Worm (Caenorhabditis elegans) whole organism, midembryonic: ENCODE results near the gene srx-98.

Source experiments
- T22C8.4 ChIP-seq: fragments of 200-800 bp; sonication (Bioruptor generic); IDR thresholded peaks from 2 replicates; pipeline ENCODE4 v1.3.6; 2022; ENCODE audit warnings: missing genetic modification characterization, missing compliant biosample characterization
- flt-1 ChIP-seq: fragments of 200-800 bp; sonication (Bioruptor generic); IDR thresholded peaks from 2 replicates; pipeline ENCODE4 v1.3.6; 2022; ENCODE audit warnings: missing genetic modification characterization, missing compliant biosample characterization
- klf-2 ChIP-seq: fragments of 200-800 bp; sonication (Bioruptor generic); conservative IDR thresholded peaks from 2 replicates; pipeline ENCODE4 v1.3.6; 2022; ENCODE audit warnings: missing genetic modification reagents, missing genetic modification characterization, missing compliant biosample characterization
- med-1 ChIP-seq: sonication (generic microtip); optimal IDR thresholded peaks from 2 replicates; lab custom pipeline; 2017; ENCODE audit warnings: missing genetic modification characterization, mild to moderate bottlenecking, missing compliant biosample characterization, antibody characterized with exemption, missing genetic modification reagents; ENCODE audit not compliant: insufficient read depth
- ref-1 ChIP-seq: fragments of 200-800 bp; sonication (Bioruptor generic); conservative IDR thresholded peaks from 2 replicates; pipeline ENCODE4 v1.3.6; 2022; ENCODE audit warnings: missing genetic modification reagents, missing genetic modification characterization, missing compliant biosample characterization
- ztf-23 ChIP-seq: fragments of 200-800 bp; sonication (Bioruptor generic); IDR thresholded peaks from 2 replicates; pipeline ENCODE4 v1.3.6; 2022; ENCODE audit warnings: missing genetic modification reagents, missing genetic modification characterization, missing compliant biosample characterization
- ztf-29 ChIP-seq: fragments of 200-800 bp; sonication (Bioruptor generic); IDR thresholded peaks from 2 replicates; pipeline ENCODE4 v1.3.6; 2022; ENCODE audit warnings: missing genetic modification reagents, missing genetic modification characterization, missing compliant biosample characterization

DNA sequence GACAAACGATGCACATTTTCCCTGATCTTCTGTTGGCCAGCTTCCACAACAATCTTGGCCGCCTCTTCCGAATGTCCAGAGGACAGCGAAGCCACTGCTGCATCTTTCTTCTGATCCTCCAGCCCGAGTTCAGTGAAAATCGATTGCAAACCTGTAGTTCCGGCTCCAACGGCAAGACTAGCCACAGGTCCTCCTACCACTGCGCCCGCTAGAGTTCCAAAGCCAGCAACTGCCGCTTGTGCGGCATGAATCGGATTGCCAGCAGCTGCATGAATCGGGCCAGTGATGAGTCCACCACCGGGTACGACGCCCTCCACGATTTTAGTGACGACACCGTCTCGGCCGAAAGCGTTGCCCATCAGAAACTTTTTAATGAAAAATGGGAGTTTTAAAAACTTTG, 17.5 kb upstream of the srx-98 start, which contains the start of gene ifas-1:
- TF ChIP-seq ref-1 (GFP tag; lab: Robert Waterston, UW) (no peak), ztf-29 (GFP tag; lab: Robert Waterston, UW) (no peak), T22C8.4 (GFP tag; lab: Robert Waterston, UW) (no peak), flt-1 (GFP tag; lab: Robert Waterston, UW) (no peak), med-1 (no peak), klf-2 (GFP tag; lab: Robert Waterston, UW) (no peak), ztf-23 (GFP tag; lab: Robert Waterston, UW) (no peak)
